Fruit fly (Drosophila melanogaster) Kc167 (cell line): ENCODE data around the gene Trhn.

Source experiments
- Myc ChIP-seq: fragments of >200 bp; optimal IDR thresholded peaks from 2 replicates; lab custom pipeline; 2017; ENCODE audit warnings: missing external identifiers
- Sin3A ChIP-seq: fragments of >200 bp; optimal IDR thresholded peaks from 2 replicates; lab custom pipeline; 2018; ENCODE audit warnings: missing external identifiers
- h ChIP-seq: fragments of >200 bp; optimal IDR thresholded peaks from 3 replicates; lab custom pipeline; 2018; ENCODE audit warnings: missing external identifiers
- insv ChIP-seq: fragments of >200 bp; optimal IDR thresholded peaks from 3 replicates; lab custom pipeline; 2018; ENCODE audit warnings: missing external identifiers
- psq ChIP-seq: fragments of >200 bp; optimal IDR thresholded peaks from 2 replicates; lab custom pipeline; 2017; ENCODE audit warnings: missing external identifiers
- ttk ChIP-seq: sonication (Bioruptor generic); optimal IDR thresholded peaks from 2 replicates; lab custom pipeline; 2017; ENCODE audit warnings: missing external identifiers

dm6 chr3L:1206682-1207421, 13.9 kb upstream of the Trhn start, which contains the start of gene LysB:
- TF ChIP-seq ttk: no peak
- no peak for TF ChIP-seq Myc (lab: Kevin White, UChicago)
- TF ChIP-seq psq: no peak
- no peak for TF ChIP-seq h
- no peak for TF ChIP-seq Sin3A
- TF ChIP-seq insv (lab: Kevin White, UChicago): no peak
